Fruit fly (Drosophila melanogaster) whole organism, pupa: Measurements from ENCODE around the gene Ndfip.

Experiments
- CG13204 ChIP-seq: fragments of 200-800 bp; sonication (Bioruptor generic); optimal IDR thresholded peaks from 2 replicates; lab custom pipeline; 2018; ENCODE audit warnings: missing biosample characterization, mild to moderate bottlenecking, missing genetic modification characterization, moderate library complexity
- Pif1A ChIP-seq: fragments of 200-800 bp; sonication (Bioruptor generic); optimal IDR thresholded peaks from 3 replicates; lab custom pipeline; 2016; ENCODE audit warnings: missing biosample characterization, missing genetic modification characterization
- gl ChIP-seq: fragments of 200-800 bp; sonication (Bioruptor generic); optimal IDR thresholded peaks from 2 replicates; lab custom pipeline; 2018; ENCODE audit warnings: missing biosample characterization, mild to moderate bottlenecking, missing genetic modification characterization
- rn ChIP-seq: fragments of 200-800 bp; sonication (Bioruptor generic); IDR thresholded peaks from 2 replicates; pipeline ENCODE4 v1.3.6; 2022; ENCODE audit warnings: missing biosample characterization, missing genetic modification characterization

DNA sequence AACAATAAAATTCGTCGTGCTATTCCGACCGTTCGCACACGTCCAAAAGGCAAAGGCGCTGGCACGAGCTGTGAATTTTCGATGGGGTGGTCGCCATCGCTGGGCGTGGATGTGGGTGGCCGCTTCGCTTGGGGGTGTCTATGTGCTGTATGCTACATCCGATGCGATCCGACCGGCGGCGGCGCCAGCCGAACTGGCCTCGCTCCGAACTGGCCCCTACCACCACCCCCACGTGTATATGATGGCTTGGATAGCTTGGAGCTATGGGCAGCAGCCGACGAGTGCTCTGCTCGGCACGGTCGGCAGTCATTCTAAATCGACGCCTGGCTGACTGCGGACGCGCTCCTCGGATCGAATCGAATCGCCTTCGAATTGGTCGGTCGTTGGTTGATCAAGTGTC, 20.9 kb downstream of the Ndfip start, which contains the start of gene CG7497:
- no peak for TF ChIP-seq gl
- no peak for TF ChIP-seq Pif1A (GFP tag; lab: Kevin White, UChicago)
- no peak for TF ChIP-seq rn
- peak; percentile 39 for TF ChIP-seq CG13204 (GFP tag; lab: Kevin White, UChicago)
